Worm (Caenorhabditis elegans): ENCODE data around the gene K02E2.7.

DNA sequence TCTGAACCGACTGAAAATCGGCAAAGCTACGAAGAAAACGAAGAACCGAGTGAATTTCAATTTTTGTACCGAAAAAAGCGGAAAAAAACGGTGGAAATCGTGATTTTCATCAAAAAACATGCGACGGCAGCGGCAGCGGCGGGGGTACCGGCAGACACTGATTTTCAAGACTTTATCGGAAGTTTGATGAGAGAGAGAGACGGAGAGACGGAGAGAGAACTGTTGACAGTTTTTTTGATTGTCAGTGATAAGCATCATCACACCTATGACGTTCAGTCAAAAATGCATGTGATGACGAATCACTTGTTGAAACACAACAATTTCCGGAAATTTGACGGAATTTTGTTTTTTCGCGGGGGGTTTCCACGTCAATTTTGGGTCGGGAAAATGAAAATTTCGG is 26.6 kb upstream of the K02E2.7 start:
- TF ChIP-seq pha-4 (tag; optimal IDR thresholded peaks at IDR 0.05) = no peak
- TF ChIP-seq pqm-1 (tag; optimal IDR thresholded peaks at IDR 0.05) = no peak
- no peak for TF ChIP-seq nfya-1 (tag; optimal IDR thresholded peaks at IDR 0.05)
- no peak for TF ChIP-seq C38D4.7 (GFP tag; optimal IDR thresholded peaks at IDR 0.05)
- no peak for TF ChIP-seq sdc-2 (tag; optimal IDR thresholded peaks at IDR 0.05)
- TF ChIP-seq unc-55 (GFP tag; optimal IDR thresholded peaks at IDR 0.05) = no peak
- no peak for TF ChIP-seq rnt-1 (tag; optimal IDR thresholded peaks at IDR 0.05)
- TF ChIP-seq ztf-16 (tag; optimal IDR thresholded peaks at IDR 0.05) = no peak
- TF ChIP-seq eyg-1 (tag; optimal IDR thresholded peaks at IDR 0.05) = no peak
- TF ChIP-seq fkh-10 (GFP tag; optimal IDR thresholded peaks at IDR 0.05) = no peak
- no peak for TF ChIP-seq pag-3 (tag; optimal IDR thresholded peaks at IDR 0.05; ENCODE audit: borderline replicate concordance)
- TF ChIP-seq fax-1 (tag; optimal IDR thresholded peaks at IDR 0.05) = no peak
- no peak for TF ChIP-seq hlh-8 (tag; optimal IDR thresholded peaks at IDR 0.05)

Data from whole organism, late embryonic.